Worm (Caenorhabditis elegans) whole organism, young adult: ENCODE measurements around the gene C49A9.3.
"Not testable (repeated sequence)": the region's sequence is repeated elsewhere in the genome, so short reads cannot be mapped to it uniquely, and the experiment has no call there.

Experiments used
- F22D6.2 ChIP-seq: sonication (generic microtip); optimal IDR thresholded peaks from 2 replicates; lab custom pipeline; 2016; ENCODE audit warnings: mild to moderate bottlenecking, missing genetic modification characterization, missing compliant biosample characterization
- athp-1 ChIP-seq: sonication (generic microtip); optimal IDR thresholded peaks from 2 replicates; lab custom pipeline; 2017; ENCODE audit warnings: mild to moderate bottlenecking, missing genetic modification characterization, missing compliant biosample characterization
- ceh-58 ChIP-seq: fragments of 200-800 bp; sonication (Bioruptor generic); IDR thresholded peaks from 2 replicates; pipeline ENCODE4 v1.3.6; 2022; ENCODE audit warnings: missing genetic modification characterization, missing compliant biosample characterization
- die-1 ChIP-seq: sonication (generic microtip); optimal IDR thresholded peaks from 2 replicates; lab custom pipeline; 2016; ENCODE audit warnings: missing genotype, mild to moderate bottlenecking, missing genetic modification characterization, missing compliant biosample characterization
- egl-18 ChIP-seq: fragments of 200-800 bp; sonication (Bioruptor generic); IDR thresholded peaks from 2 replicates; pipeline ENCODE4 v1.3.6; 2022; ENCODE audit warnings: missing genetic modification reagents, missing genetic modification characterization, missing compliant biosample characterization
- ets-4 ChIP-seq: fragments of 200-800 bp; sonication (Bioruptor generic); optimal IDR thresholded peaks from 2 replicates; lab custom pipeline; 2018; ENCODE audit warnings: mild to moderate bottlenecking, missing genetic modification characterization, missing compliant biosample characterization
- madf-10 ChIP-seq: sonication (generic microtip); optimal IDR thresholded peaks from 2 replicates; lab custom pipeline; 2016; ENCODE audit warnings: mild to moderate bottlenecking, missing genetic modification characterization, missing compliant biosample characterization
- sdz-38 ChIP-seq: sonication (generic microtip); optimal IDR thresholded peaks from 2 replicates; lab custom pipeline; 2016; ENCODE audit warnings: missing genotype, missing genetic modification characterization, missing compliant biosample characterization
- snpc-3.4 ChIP-seq: sonication (generic microtip); optimal IDR thresholded peaks from 2 replicates; lab custom pipeline; 2017; ENCODE audit warnings: missing genetic modification characterization, mild to moderate bottlenecking, missing compliant biosample characterization, antibody characterized with exemption, moderate library complexity, missing genotype, missing genetic modification reagents
- zim-3 ChIP-seq: sonication (generic microtip); optimal IDR thresholded peaks from 2 replicates; lab custom pipeline; 2017; ENCODE audit warnings: mild to moderate bottlenecking, missing genetic modification characterization, moderate library complexity, missing compliant biosample characterization

DNA sequence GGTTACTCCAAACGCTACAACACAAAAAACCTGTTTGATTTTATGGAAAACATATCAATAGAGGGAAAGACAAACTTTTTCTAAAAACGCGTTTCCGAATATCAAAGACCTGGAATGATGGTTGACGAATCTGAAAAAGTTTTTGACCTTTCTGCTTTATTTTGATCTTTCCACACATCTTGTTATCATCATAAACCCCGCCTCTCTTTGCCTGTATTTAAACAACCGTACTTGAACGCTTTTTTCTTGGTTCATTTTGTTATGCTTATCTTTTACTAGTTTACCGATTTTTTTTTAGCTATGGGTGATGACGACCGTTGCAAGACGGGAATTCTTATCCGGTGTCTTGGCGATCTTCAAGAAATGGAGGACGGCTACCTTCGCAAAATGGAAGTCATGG, 31.1 kb downstream of the C49A9.3 start, which contains the start of gene T13A10.2:
- not testable (repeated sequence) for TF ChIP-seq F22D6.2 (tag; lab: Kevin White, UChicago); sdz-38 (tag; lab: Kevin White, UChicago); ets-4 (GFP tag; lab: Kevin White, UChicago); madf-10; ceh-58 (GFP tag; lab: Robert Waterston, UW); egl-18 (GFP tag; lab: Robert Waterston, UW); athp-1 (tag; lab: Kevin White, UChicago); zim-3; snpc-3.4 (tag; lab: Kevin White, UChicago); die-1
